Fruit fly (Drosophila melanogaster): ENCODE measurements around the gene CG14455.

DNA sequence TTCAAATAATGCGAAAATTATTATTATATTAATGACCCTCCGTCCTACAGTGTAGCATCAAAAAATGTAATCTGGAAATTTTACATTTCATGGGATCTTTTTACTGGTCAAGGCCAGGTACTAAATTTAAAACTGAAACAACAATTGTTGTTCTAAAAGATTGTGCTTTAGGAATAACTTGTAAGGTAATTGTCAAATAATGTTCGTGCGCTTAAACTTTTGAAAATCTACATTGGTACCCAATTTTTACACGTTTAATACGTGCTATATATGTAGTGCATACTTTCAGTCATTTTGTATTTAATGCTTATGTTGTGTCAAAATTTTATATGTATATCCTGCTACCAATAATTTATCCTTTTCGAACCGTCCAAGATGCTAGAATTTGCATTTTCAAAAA is 46.7 kb upstream of the CG14455 start:
- TF ChIP-seq h (optimal IDR thresholded peaks at IDR 0.05) (no peak), ttk (optimal IDR thresholded peaks at IDR 0.05) (no peak), psq (optimal IDR thresholded peaks at IDR 0.05) (no peak), insv (optimal IDR thresholded peaks at IDR 0.05) (no peak), Myc (optimal IDR thresholded peaks at IDR 0.05) (no peak)

Data from Kc167 (cell line).